Worm (Caenorhabditis elegans) whole organism, L1 larva: ENCODE measurements around the gene rme-6.

Experiments
- C16A3.4 ChIP-seq: fragments of 150-350 bp; optimal IDR thresholded peaks from 2 replicates; lab custom pipeline; 2014; ENCODE audit warnings: missing biosample characterization, missing genetic modification characterization
- C34B4.2 ChIP-seq: sonication (generic microtip); optimal IDR thresholded peaks from 2 replicates; lab custom pipeline; 2017; ENCODE audit warnings: mild to moderate bottlenecking, missing genetic modification characterization, missing compliant biosample characterization
- F16B12.6 ChIP-seq: fragments of 150-350 bp; optimal IDR thresholded peaks from 2 replicates; lab custom pipeline; 2014; ENCODE audit warnings: missing biosample characterization, missing genetic modification characterization
- Y116A8C.19 ChIP-seq: sonication (generic microtip); optimal IDR thresholded peaks from 2 replicates; lab custom pipeline; 2016; ENCODE audit warnings: missing compliant biosample characterization, missing genetic modification characterization, borderline replicate concordance
- aly-2 ChIP-seq: fragments of 150-350 bp; optimal IDR thresholded peaks from 2 replicates; lab custom pipeline; 2014; ENCODE audit warnings: missing biosample characterization, missing genetic modification characterization
- blmp-1 ChIP-seq: fragments of 150-350 bp; optimal IDR thresholded peaks from 2 replicates; lab custom pipeline; 2014; ENCODE audit warnings: missing biosample characterization, missing genetic modification characterization
- ceh-82 ChIP-seq, 3 experiments: fragments of 150-350 bp in 1 of 3; sonication (generic microtip) in 2 of 3; optimal IDR thresholded peaks; 2 replicates each; lab custom pipeline; 2014 to 2017; ENCODE audit warnings: missing biosample characterization in 3 of 3, missing genetic modification characterization in 3 of 3
- dpl-1 ChIP-seq, 3 experiments: fragments of 150-350 bp in 2 of 3; sonication (generic microtip) in 1 of 3; optimal IDR thresholded peaks; 2 replicates each; lab custom pipeline; 2014 to 2017; ENCODE audit warnings: missing biosample characterization in 3 of 3, missing genetic modification characterization in 3 of 3, missing genetic modification reagents in 3 of 3
- dsc-1 ChIP-seq: sonication (generic microtip); optimal IDR thresholded peaks from 2 replicates; lab custom pipeline; 2016; ENCODE audit warnings: mild to moderate bottlenecking, missing genetic modification characterization, missing compliant biosample characterization
- efl-1 ChIP-seq, 4 experiments: fragments of 150-350 bp; optimal IDR thresholded peaks in 3 of 4; peaks in 1 of 4; 1 replicate in 1 of 4; 2 replicates in 3 of 4; lab custom pipeline; 2014; ENCODE audit warnings: missing biosample characterization in 2 of 4, missing genetic modification characterization in 2 of 4, missing genetic modification reagents in 2 of 4
- egl-13 ChIP-seq: sonication (generic microtip); optimal IDR thresholded peaks from 2 replicates; lab custom pipeline; 2016; ENCODE audit warnings: missing genotype, missing genetic modification reagents, missing genetic modification characterization, missing compliant biosample characterization
- egl-27 ChIP-seq, 2 experiments: fragments of 150-350 bp in 1 of 2; sonication (generic microtip); optimal IDR thresholded peaks; 3 replicates each; lab custom pipeline; 2017 to 2018; ENCODE audit warnings: missing biosample characterization in 2 of 2, missing genetic modification characterization in 2 of 2, missing genetic modification reagents in 2 of 2
- elt-3 ChIP-seq, 6 experiments: fragments of 150-350 bp in 1 of 6; sonication (generic microtip); optimal IDR thresholded peaks; 2 replicates each; lab custom pipeline; 2017 to 2018; ENCODE audit warnings: missing biosample characterization in 6 of 6, missing genetic modification characterization in 6 of 6, inconsistent platforms in 1 of 6
- fkh-4 ChIP-seq: sonication (generic microtip); optimal IDR thresholded peaks from 2 replicates; lab custom pipeline; 2016; ENCODE audit warnings: missing compliant biosample characterization, missing genetic modification characterization, borderline replicate concordance
- fos-1 ChIP-seq: fragments of 150-350 bp; optimal IDR thresholded peaks from 2 replicates; lab custom pipeline; 2014; ENCODE audit warnings: missing biosample characterization, missing genetic modification characterization
- grh-1 ChIP-seq: fragments of 200-800 bp; sonication (Bioruptor generic); IDR thresholded peaks from 2 replicates; pipeline ENCODE4 v1.3.6; 2022; ENCODE audit warnings: missing genetic modification reagents, missing genetic modification characterization, missing compliant biosample characterization
- hpl-2 ChIP-seq: fragments of 150-350 bp; optimal IDR thresholded peaks from 2 replicates; lab custom pipeline; 2014; ENCODE audit warnings: missing biosample characterization, missing genetic modification reagents, missing genetic modification characterization
- irx-1 ChIP-seq: sonication (generic microtip); optimal IDR thresholded peaks from 2 replicates; lab custom pipeline; 2016; ENCODE audit warnings: missing genetic modification characterization, missing compliant biosample characterization
- jun-1 ChIP-seq: fragments of 150-350 bp; optimal IDR thresholded peaks from 2 replicates; lab custom pipeline; 2014; ENCODE audit warnings: missing biosample characterization, missing genetic modification reagents, missing genetic modification characterization
- lin-14 ChIP-seq: fragments of 200-800 bp; sonication (Bioruptor generic); optimal IDR thresholded peaks from 2 replicates; lab custom pipeline; 2018; ENCODE audit warnings: mild to moderate bottlenecking, missing genetic modification characterization, moderate library complexity, missing compliant biosample characterization
- lin-35 ChIP-seq, 2 experiments: fragments of 150-350 bp; optimal IDR thresholded peaks; 2 replicates each; lab custom pipeline; 2014; ENCODE audit warnings: missing biosample characterization in 2 of 2, missing genetic modification characterization in 2 of 2, missing genetic modification reagents in 2 of 2
- lir-3 ChIP-seq: sonication (generic microtip); optimal IDR thresholded peaks from 2 replicates; lab custom pipeline; 2016; ENCODE audit warnings: mild to moderate bottlenecking, missing genetic modification characterization, moderate library complexity, missing compliant biosample characterization; ENCODE audit not compliant: poor library complexity
- lsy-2 ChIP-seq, 2 experiments: fragments of 150-350 bp; optimal IDR thresholded peaks; 2 replicates each; lab custom pipeline; 2014; ENCODE audit warnings: missing biosample characterization in 2 of 2, missing genetic modification characterization in 2 of 2
- mab-9 ChIP-seq: fragments of 200-800 bp; sonication (Bioruptor generic); IDR thresholded peaks from 2 replicates; pipeline ENCODE4 v1.3.6; 2022; ENCODE audit warnings: missing genetic modification reagents, missing genetic modification characterization, missing compliant biosample characterization
- mef-2 ChIP-seq: fragments of 150-350 bp; optimal IDR thresholded peaks from 2 replicates; lab custom pipeline; 2014; ENCODE audit warnings: missing biosample characterization, missing genetic modification characterization
- mep-1 ChIP-seq: fragments of 150-350 bp; optimal IDR thresholded peaks from 2 replicates; lab custom pipeline; 2014; ENCODE audit warnings: missing biosample characterization, missing genetic modification characterization
- nhr-11 ChIP-seq: fragments of 150-350 bp; optimal IDR thresholded peaks from 2 replicates; lab custom pipeline; 2014; ENCODE audit warnings: missing biosample characterization, missing genetic modification characterization
- nhr-20 ChIP-seq: sonication (generic microtip); optimal IDR thresholded peaks from 2 replicates; lab custom pipeline; 2016; ENCODE audit warnings: mild to moderate bottlenecking, missing genetic modification characterization, missing compliant biosample characterization
- nhr-28 ChIP-seq: fragments of 150-350 bp; optimal IDR thresholded peaks from 2 replicates; lab custom pipeline; 2014; ENCODE audit warnings: missing biosample characterization, missing genetic modification characterization
- nhr-71 ChIP-seq: sonication (generic microtip); optimal IDR thresholded peaks from 2 replicates; lab custom pipeline; 2016; ENCODE audit warnings: mild to moderate bottlenecking, missing genetic modification characterization, moderate library complexity, missing compliant biosample characterization
- nhr-77 ChIP-seq: fragments of 150-350 bp; optimal IDR thresholded peaks from 2 replicates; lab custom pipeline; 2014; ENCODE audit warnings: missing biosample characterization, missing genetic modification characterization
- nhr-84 ChIP-seq: sonication (generic microtip); optimal IDR thresholded peaks from 2 replicates; lab custom pipeline; 2017; ENCODE audit warnings: missing biosample characterization, missing genetic modification characterization
- nhr-85 ChIP-seq: sonication (generic microtip); peaks from one replicate; lab custom pipeline; 2016; ENCODE audit warnings: missing genetic modification characterization, inconsistent platforms, missing compliant biosample characterization
- nhr-90 ChIP-seq: sonication (generic microtip); optimal IDR thresholded peaks from 2 replicates; lab custom pipeline; 2016; ENCODE audit warnings: mild to moderate bottlenecking, missing genetic modification characterization, missing compliant biosample characterization; ENCODE audit not compliant: poor library complexity
- pag-3 ChIP-seq: sonication (generic microtip); optimal IDR thresholded peaks from 2 replicates; lab custom pipeline; 2017; ENCODE audit warnings: missing genetic modification characterization, mild to moderate bottlenecking, missing compliant biosample characterization, antibody characterized with exemption, borderline replicate concordance; ENCODE audit not compliant: insufficient read depth
- pqm-1 ChIP-seq: sonication (generic microtip); optimal IDR thresholded peaks from 3 replicates; lab custom pipeline; 2017; ENCODE audit warnings: missing biosample characterization, missing genetic modification characterization
- rnt-1 ChIP-seq: sonication (generic microtip); optimal IDR thresholded peaks from 2 replicates; lab custom pipeline; 2016; ENCODE audit warnings: mild to moderate bottlenecking, missing genetic modification characterization, moderate library complexity, missing compliant biosample characterization
- skn-1 ChIP-seq: fragments of 150-350 bp; optimal IDR thresholded peaks from 2 replicates; lab custom pipeline; 2014; ENCODE audit warnings: missing biosample characterization, missing genetic modification characterization
- snpc-4 ChIP-seq: fragments of 150-350 bp; optimal IDR thresholded peaks from 2 replicates; lab custom pipeline; 2014; ENCODE audit warnings: missing biosample characterization, missing genetic modification characterization
- snu-23 ChIP-seq: sonication (generic microtip); optimal IDR thresholded peaks from 2 replicates; lab custom pipeline; 2016; ENCODE audit warnings: missing genetic modification characterization, missing compliant biosample characterization
- sptf-1 ChIP-seq: fragments of 150-350 bp; optimal IDR thresholded peaks from 2 replicates; lab custom pipeline; 2014; ENCODE audit warnings: missing biosample characterization, missing genetic modification characterization
- sup-37 ChIP-seq: fragments of 200-800 bp; sonication (Bioruptor generic); optimal IDR thresholded peaks from 2 replicates; lab custom pipeline; 2018; ENCODE audit warnings: mild to moderate bottlenecking, missing genetic modification characterization, missing compliant biosample characterization
- tlp-1 ChIP-seq: fragments of 150-350 bp; optimal IDR thresholded peaks from 2 replicates; lab custom pipeline; 2014; ENCODE audit warnings: missing biosample characterization, missing genetic modification characterization
- unc-130 ChIP-seq: fragments of 150-350 bp; optimal IDR thresholded peaks from 2 replicates; lab custom pipeline; 2017; ENCODE audit warnings: missing biosample characterization, missing genetic modification characterization, inconsistent platforms
- unc-86 ChIP-seq: sonication (generic microtip); optimal IDR thresholded peaks from 2 replicates; lab custom pipeline; 2016; ENCODE audit warnings: missing genetic modification characterization, missing compliant biosample characterization
- vab-15 ChIP-seq: sonication (generic microtip); optimal IDR thresholded peaks from 2 replicates; lab custom pipeline; 2017; ENCODE audit warnings: missing genotype, mild to moderate bottlenecking, missing genetic modification characterization, missing compliant biosample characterization
- ztf-4 ChIP-seq: fragments of 150-350 bp; optimal IDR thresholded peaks from 2 replicates; lab custom pipeline; 2014; ENCODE audit warnings: missing biosample characterization, missing genetic modification characterization

Gene rme-6

DNA sequence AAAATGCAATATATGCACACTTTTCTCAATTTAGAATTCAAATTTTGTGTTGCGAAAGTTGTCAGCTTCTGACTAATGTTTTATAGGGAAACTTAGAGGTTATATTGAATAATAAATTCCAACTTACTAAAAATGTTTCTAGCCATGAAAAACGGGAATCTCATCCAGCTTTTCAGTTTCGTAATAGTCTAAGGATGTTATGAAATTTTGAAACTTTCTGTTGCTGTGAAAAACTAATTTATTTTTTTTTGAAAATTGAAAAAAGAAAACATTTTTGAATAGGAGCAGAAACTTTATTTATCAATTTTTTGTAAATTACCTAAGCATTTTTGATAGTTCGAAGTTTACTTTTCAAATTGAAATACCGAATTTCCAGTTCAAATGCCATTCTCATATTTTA is 24.6 kb downstream of the rme-6 start:
- TF ChIP-seq egl-27 (tag; optimal IDR thresholded peaks at IDR 0.05; lab: Kevin White, UChicago) (no peak), nhr-77 (tag; lab: Kevin White, UChicago) (no peak), skn-1 (tag; lab: Kevin White, UChicago) (peak; percentile 48), unc-86 (tag; lab: Kevin White, UChicago) (no peak), mep-1 (no peak), irx-1 (tag; lab: Kevin White, UChicago) (no peak), jun-1 (tag; lab: Kevin White, UChicago) (no peak), efl-1 (optimal IDR thresholded peaks at IDR 0.05; lab: Kevin White, UChicago) (no peak), efl-1 (GFP tag; optimal IDR thresholded peaks at IDR 0.05 in 1 of 2; lab: Kevin White, UChicago) (no peak), mab-9 (GFP tag; lab: Robert Waterston, UW) (no peak), F16B12.6 (tag; lab: Kevin White, UChicago) (no peak), egl-13 (tag; lab: Kevin White, UChicago) (peak; percentile 33)
- TF ChIP-seq, all 84 proteins: peak for 2

- TF ChIP-seq rnt-1 = peak; percentile 59
- TF ChIP-seq lir-3 (tag; lab: Kevin White, UChicago) = peak; percentile 30
- peak in 1 of 6 experiments; percentile 55 for TF ChIP-seq elt-3 (tag; optimal IDR thresholded peaks at IDR 0.05; lab: Kevin White, UChicago)
- TF ChIP-seq nhr-20 (tag; lab: Kevin White, UChicago) = peak; percentile 25
- TF ChIP-seq tlp-1 (tag; lab: Kevin White, UChicago) = no peak
- peak; percentile 61 for TF ChIP-seq pag-3 (tag; lab: Kevin White, UChicago)
- peak; percentile 88 for TF ChIP-seq lin-14 (GFP tag; lab: Kevin White, UChicago)
- no peak for TF ChIP-seq nhr-84 (tag; lab: Kevin White, UChicago)
- no peak for TF ChIP-seq Y116A8C.19
- TF ChIP-seq lsy-2 (tag; optimal IDR thresholded peaks at IDR 0.05; lab: Kevin White, UChicago) = peak in 1 of 2 experiments; percentile 64
- TF ChIP-seq vab-15 (tag; lab: Kevin White, UChicago) = peak; percentile 14
- no peak for TF ChIP-seq nhr-11 (tag; lab: Kevin White, UChicago)
- TF ChIP-seq C16A3.4 (tag; lab: Kevin White, UChicago) = peak; percentile 58
- TF ChIP-seq mep-1 = peak; percentile 60
- TF ChIP-seq lin-35 (GFP tag; optimal IDR thresholded peaks at IDR 0.05; lab: Kevin White, UChicago) = peak in 1 of 2 experiments; percentile 41
- peak in 1 of 3 experiments; percentile 41 for TF ChIP-seq ceh-82 (tag; optimal IDR thresholded peaks at IDR 0.05; lab: Kevin White, UChicago)
- TF ChIP-seq C34B4.2 (tag; lab: Kevin White, UChicago) = no peak
- TF ChIP-seq fos-1 (tag; lab: Kevin White, UChicago) = peak; percentile 39
- peak; percentile 77 for TF ChIP-seq nhr-85
- peak; percentile 66 for TF ChIP-seq nhr-71
- TF ChIP-seq dpl-1 (GFP tag; optimal IDR thresholded peaks at IDR 0.05; lab: Kevin White, UChicago) = peak in 1 of 3 experiments; percentile 25
- peak; percentile 55 for TF ChIP-seq blmp-1 (tag; lab: Kevin White, UChicago)
- peak; percentile 16 for TF ChIP-seq skn-1 (tag; lab: Kevin White, UChicago)
- peak; percentile 68 for TF ChIP-seq snu-23
- no peak for TF ChIP-seq snpc-4 (tag; lab: Kevin White, UChicago)
These were observed 25.2 kb downstream of the rme-6 start for ce11 chrX:1122198-1122597.

DNA sequence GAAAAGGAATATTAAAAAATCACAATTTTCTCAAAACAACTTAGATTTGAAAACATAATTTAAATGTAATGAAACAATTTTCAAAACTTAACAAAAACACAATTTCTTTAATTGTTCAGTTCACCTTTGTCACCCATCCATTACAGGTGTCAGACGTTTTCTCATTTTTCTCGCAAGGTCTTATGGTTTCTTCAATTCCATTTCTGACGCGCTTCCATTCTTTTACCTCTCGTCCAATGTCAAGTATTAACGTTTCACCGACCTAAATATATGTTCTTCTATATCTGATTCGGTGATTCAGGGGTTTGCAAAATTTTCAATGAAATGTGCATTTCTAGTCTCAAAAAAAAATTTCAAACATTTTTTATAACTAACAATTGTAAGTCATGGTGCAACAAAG is 26.5 kb downstream of the rme-6 start:
- peak; percentile 76 for TF ChIP-seq nhr-85
- no peak for TF ChIP-seq pqm-1 (tag; lab: Kevin White, UChicago)
- no peak for TF ChIP-seq hpl-2 (GFP tag; lab: Kevin White, UChicago)
- TF ChIP-seq blmp-1 (tag; lab: Kevin White, UChicago) = peak; percentile 58
- no peak for TF ChIP-seq grh-1
- TF ChIP-seq ztf-4 (tag; lab: Kevin White, UChicago) = no peak
- TF ChIP-seq nhr-28 (tag; lab: Kevin White, UChicago) = no peak
- TF ChIP-seq egl-27 (tag; optimal IDR thresholded peaks at IDR 0.05; lab: Kevin White, UChicago) = no peak
- no peak for TF ChIP-seq egl-13 (tag; lab: Kevin White, UChicago)
- TF ChIP-seq nhr-90 (tag; lab: Kevin White, UChicago) = no peak
- peak in 1 of 2 experiments; percentile 17 for TF ChIP-seq lin-35 (GFP tag; optimal IDR thresholded peaks at IDR 0.05; lab: Kevin White, UChicago)
- no peak for TF ChIP-seq efl-1 (optimal IDR thresholded peaks at IDR 0.05; lab: Kevin White, UChicago)
- TF ChIP-seq efl-1 (GFP tag; optimal IDR thresholded peaks at IDR 0.05 in 1 of 2; lab: Kevin White, UChicago) = no peak
- TF ChIP-seq mab-9 (GFP tag; lab: Robert Waterston, UW) = no peak
- no peak for TF ChIP-seq rnt-1
- TF ChIP-seq dsc-1 (tag; lab: Kevin White, UChicago) = no peak
- TF ChIP-seq snu-23 = peak; percentile 41
- TF ChIP-seq fkh-4 (tag; lab: Kevin White, UChicago) = no peak
- TF ChIP-seq mef-2 (tag; lab: Kevin White, UChicago) = no peak
- no peak for TF ChIP-seq sup-37 (GFP tag; lab: Kevin White, UChicago)
- peak; percentile 9 for TF ChIP-seq nhr-71
- TF ChIP-seq elt-3 (tag; optimal IDR thresholded peaks at IDR 0.05; lab: Kevin White, UChicago) = no peak
- peak; percentile 36 for TF ChIP-seq lin-14 (GFP tag; lab: Kevin White, UChicago)
- TF ChIP-seq aly-2 (tag; lab: Kevin White, UChicago) = no peak
- no peak for TF ChIP-seq unc-130
- TF ChIP-seq sptf-1 = no peak
- TF ChIP-seq skn-1 (tag; lab: Kevin White, UChicago) = no peak
